Worm (Caenorhabditis elegans): ENCODE results near the gene F21D5.4.

The F21D5.4 gene

ce11 chrIV:8782172-8782571, 44.3 kb downstream of the F21D5.4 start (continued):
- TF ChIP-seq fos-1 (tag; optimal IDR thresholded peaks at IDR 0.05) (no peak), lsy-2 (tag; optimal IDR thresholded peaks at IDR 0.05) (no peak), nhr-42 (GFP tag; IDR thresholded peaks at IDR 0.05) (no peak), cey-2 (tag; optimal IDR thresholded peaks at IDR 0.05; ENCODE audit: borderline replicate concordance, insufficient read depth) (no peak), ztf-7 (tag; optimal IDR thresholded peaks at IDR 0.05) (no peak), aha-1 (tag) (peak; percentile 94), daf-8 (GFP tag; IDR thresholded peaks at IDR 0.05) (no peak), pha-4 (GFP tag; IDR thresholded peaks at IDR 0.05) (no peak), pha-4 (tag; optimal IDR thresholded peaks at IDR 0.05) (peak; percentile 34), zag-1 (tag; optimal IDR thresholded peaks at IDR 0.05) (no peak), attf-4 (tag; optimal IDR thresholded peaks at IDR 0.05) (no peak), nhr-237 (tag; optimal IDR thresholded peaks at IDR 0.05) (no peak), daf-19 (GFP tag; conservative IDR thresholded peaks at IDR 0.05) (no peak), mdt-29 (GFP tag; IDR thresholded peaks at IDR 0.05) (no peak), F26F4.8 (GFP tag; conservative IDR thresholded peaks at IDR 0.05) (no peak), lin-29 (GFP tag; IDR thresholded peaks at IDR 0.05) (no peak), nhr-25 (tag; optimal IDR thresholded peaks at IDR 0.05; ENCODE audit: borderline replicate concordance, insufficient read depth) (peak; percentile 78), ctbp-1 (GFP tag; IDR thresholded peaks at IDR 0.05) (no peak), lin-1 (GFP tag; IDR thresholded peaks at IDR 0.05) (no peak), lim-7 (GFP tag; IDR thresholded peaks at IDR 0.05) (no peak), mxl-3 (GFP tag; optimal IDR thresholded peaks at IDR 0.05) (no peak), mxl-2 (GFP tag; conservative IDR thresholded peaks at IDR 0.05) (no peak), mep-1 (tag; optimal IDR thresholded peaks at IDR 0.05) (peak; percentile 75), daf-12 (tag; optimal IDR thresholded peaks at IDR 0.05) (no peak), php-3 (GFP tag; IDR thresholded peaks at IDR 0.05) (no peak), ZK337.2 (GFP tag; IDR thresholded peaks at IDR 0.05) (no peak), mes-2 (tag; optimal IDR thresholded peaks at IDR 0.05; ENCODE audit: poor library complexity, severe bottlenecking) (no peak), hlh-11 (tag; optimal IDR thresholded peaks at IDR 0.05) (peak; percentile 98), F37D6.2 (tag; optimal IDR thresholded peaks at IDR 0.05) (no peak), tag-97 (GFP tag; IDR thresholded peaks at IDR 0.05) (no peak), F49E8.2 (tag; optimal IDR thresholded peaks at IDR 0.05; ENCODE audit: borderline replicate concordance) (no peak), egl-27 (tag; optimal IDR thresholded peaks at IDR 0.05) (no peak), ceh-20 (GFP tag; IDR thresholded peaks at IDR 0.05) (0 out of 2 replicates have a peak, but pooled peaks have one; percentile 32), Y75B8A.6 (GFP tag; IDR thresholded peaks at IDR 0.05) (no peak), lin-13 (GFP tag; optimal IDR thresholded peaks at IDR 0.05) (no peak), tra-1 (GFP tag; IDR thresholded peaks at IDR 0.05) (no peak), lin-39 (tag; optimal IDR thresholded peaks at IDR 0.05) (no peak), nhr-41 (GFP tag; IDR thresholded peaks at IDR 0.05) (0 out of 2 replicates have a peak, but pooled peaks have one; percentile 17), skn-1 (tag; optimal IDR thresholded peaks at IDR 0.05) (no peak), spr-3 (GFP tag; optimal IDR thresholded peaks at IDR 0.05) (no peak), zfp-2 (tag; optimal IDR thresholded peaks at IDR 0.05) (no peak), nhr-10 (tag; optimal IDR thresholded peaks at IDR 0.05) (no peak), jun-1 (tag; optimal IDR thresholded peaks at IDR 0.05) (peak; percentile 11), daf-16 (GFP tag; optimal IDR thresholded peaks at IDR 0.05) (no peak), daf-16 (tag; optimal IDR thresholded peaks at IDR 0.05) (peak; percentile 75), ces-1 (GFP tag; optimal IDR thresholded peaks at IDR 0.05) (no peak), nhr-6 (tag; optimal IDR thresholded peaks at IDR 0.05) (peak; percentile 70), unc-39 (tag; optimal IDR thresholded peaks at IDR 0.05) (no peak), F10B5.3 (tag; optimal IDR thresholded peaks at IDR 0.05) (no peak), lin-15B (tag; optimal IDR thresholded peaks at IDR 0.05) (no peak), ceh-28 (tag; optimal IDR thresholded peaks at IDR 0.05) (no peak), rbr-2 (tag; optimal IDR thresholded peaks at IDR 0.05) (peak; percentile 70), dve-1 (tag; optimal IDR thresholded peaks at IDR 0.05; ENCODE audit: insufficient read depth) (peak; percentile 85)
